Fruit fly (Drosophila melanogaster) whole organism, embryonic: Measurements from ENCODE around the gene spirit.

ENCODE experiments used
- ATbp ChIP-seq: fragments of 200-800 bp; sonication (Bioruptor generic); optimal IDR thresholded peaks from 2 replicates; lab custom pipeline; 2017; ENCODE audit warnings: missing biosample characterization, mild to moderate bottlenecking, missing genetic modification characterization, missing genetic modification reagents
- Abd-B ChIP-seq: fragments of 200-800 bp; sonication (Bioruptor generic); optimal IDR thresholded peaks from 2 replicates; lab custom pipeline; 2018; ENCODE audit warnings: missing biosample characterization, mild to moderate bottlenecking, missing genetic modification characterization, moderate library complexity
- Bteb2 ChIP-seq: fragments of 200-800 bp; sonication (Bioruptor generic); optimal IDR thresholded peaks from 2 replicates; lab custom pipeline; 2016; ENCODE audit warnings: missing biosample characterization, missing genetic modification characterization
- CG10321 ChIP-seq: fragments of 200-800 bp; sonication (Bioruptor generic); IDR thresholded peaks from 2 replicates; pipeline ENCODE4 v1.3.6; 2022; ENCODE audit warnings: missing biosample characterization, missing genetic modification characterization
- CG11696 ChIP-seq: fragments of 200-800 bp; sonication (Bioruptor generic); IDR thresholded peaks from 2 replicates; pipeline ENCODE4 v1.3.6; 2022; ENCODE audit warnings: missing biosample characterization, missing genetic modification characterization
- CG12155 ChIP-seq: fragments of 200-800 bp; sonication (Bioruptor generic); optimal IDR thresholded peaks from 3 replicates; lab custom pipeline; 2016; ENCODE audit warnings: missing biosample characterization, missing genetic modification characterization
- CG12391 ChIP-seq: fragments of 200-800 bp; sonication (Bioruptor generic); optimal IDR thresholded peaks from 3 replicates; lab custom pipeline; 2018; ENCODE audit warnings: missing biosample characterization, mild to moderate bottlenecking, missing genetic modification characterization, moderate library complexity
- CG15073 ChIP-seq: fragments of 200-800 bp; sonication (Bioruptor generic); optimal IDR thresholded peaks from 2 replicates; lab custom pipeline; 2016; ENCODE audit warnings: missing biosample characterization, missing genetic modification characterization
- CG15514 ChIP-seq: fragments of 200-800 bp; sonication (Bioruptor generic); optimal IDR thresholded peaks from 3 replicates; lab custom pipeline; 2017; ENCODE audit warnings: missing biosample characterization, missing genetic modification characterization, mild to moderate bottlenecking, moderate library complexity, missing genetic modification reagents
- CG17359 ChIP-seq: fragments of 200-800 bp; sonication (Bioruptor generic); optimal IDR thresholded peaks from 3 replicates; lab custom pipeline; 2018; ENCODE audit warnings: missing biosample characterization, mild to moderate bottlenecking, missing genetic modification characterization, moderate library complexity
- CG18599 ChIP-seq: fragments of 200-800 bp; sonication (Bioruptor generic); optimal IDR thresholded peaks from 3 replicates; lab custom pipeline; 2017; ENCODE audit warnings: missing biosample characterization, missing genetic modification characterization, mild to moderate bottlenecking, moderate library complexity, missing genetic modification reagents
- CG31365 ChIP-seq: fragments of 200-800 bp; sonication (Bioruptor generic); optimal IDR thresholded peaks from 2 replicates; lab custom pipeline; 2018; ENCODE audit warnings: missing biosample characterization, mild to moderate bottlenecking, missing genetic modification characterization
- CG32532 ChIP-seq: fragments of 200-800 bp; sonication (Bioruptor generic); IDR thresholded peaks from 2 replicates; pipeline ENCODE4 v1.3.6; 2022; ENCODE audit warnings: missing biosample characterization, missing genetic modification characterization
- CG3281 ChIP-seq: fragments of 200-800 bp; sonication (Bioruptor generic); optimal IDR thresholded peaks from 3 replicates; lab custom pipeline; 2017; ENCODE audit warnings: missing biosample characterization, mild to moderate bottlenecking, missing genetic modification characterization
- CG7928 ChIP-seq: fragments of 200-800 bp; sonication (Bioruptor generic); optimal IDR thresholded peaks from 2 replicates; lab custom pipeline; 2017; ENCODE audit warnings: missing biosample characterization, mild to moderate bottlenecking, missing genetic modification characterization
- CG8359 ChIP-seq: fragments of 200-800 bp; sonication (Bioruptor generic); optimal IDR thresholded peaks from 2 replicates; lab custom pipeline; 2017; ENCODE audit warnings: missing biosample characterization, mild to moderate bottlenecking, missing genetic modification characterization, borderline replicate concordance
- CG8944 ChIP-seq: fragments of 200-800 bp; sonication (Bioruptor generic); optimal IDR thresholded peaks from 3 replicates; lab custom pipeline; 2016; ENCODE audit warnings: missing biosample characterization, missing genetic modification characterization
- CG9437 ChIP-seq: fragments of 200-800 bp; sonication (Bioruptor generic); optimal IDR thresholded peaks from 2 replicates; lab custom pipeline; 2018; ENCODE audit warnings: missing biosample characterization, mild to moderate bottlenecking, missing genetic modification characterization
- CkIIα-i1 ChIP-seq: fragments of 200-800 bp; sonication (Bioruptor generic); IDR thresholded peaks from 2 replicates; pipeline ENCODE4 v1.3.6; 2022; ENCODE audit warnings: missing biosample characterization, missing genetic modification characterization
- D ChIP-seq, 2 experiments: fragments of 200-800 bp in 1 of 2; fragments of >200 bp in 1 of 2; sonication (Bioruptor generic) in 1 of 2; optimal IDR thresholded peaks; 2 replicates in 1 of 2; 3 replicates in 1 of 2; lab custom pipeline; 2017; ENCODE audit warnings: mild to moderate bottlenecking in 1 of 2, missing biosample characterization in 1 of 2, missing genetic modification characterization in 1 of 2, missing genetic modification reagents in 1 of 2
- D19A ChIP-seq: fragments of 200-800 bp; optimal IDR thresholded peaks from 3 replicates; lab custom pipeline; 2019; ENCODE audit warnings: missing biosample characterization, mild to moderate bottlenecking, missing genetic modification characterization, moderate library complexity
- Eip74EF ChIP-seq, 2 experiments: fragments of 200-800 bp in 1 of 2; fragments of >200 bp in 1 of 2; sonication (Bioruptor generic) in 1 of 2; optimal IDR thresholded peaks; 2 replicates each; lab custom pipeline; 2017 to 2019; ENCODE audit warnings: missing biosample characterization in 2 of 2, missing genetic modification characterization in 2 of 2, mild to moderate bottlenecking in 1 of 2, moderate library complexity in 1 of 2
- H2.0 ChIP-seq: fragments of 200-800 bp; sonication (Bioruptor generic); IDR thresholded peaks from 2 replicates; pipeline ENCODE4 v1.3.6; 2022; ENCODE audit warnings: missing biosample characterization, missing genetic modification characterization
- HLH54F ChIP-seq: fragments of 200-800 bp; sonication (Bioruptor generic); optimal IDR thresholded peaks from 3 replicates; lab custom pipeline; 2016; ENCODE audit warnings: missing biosample characterization, missing genetic modification characterization
- Kr ChIP-seq: fragments of 200-800 bp; sonication (Bioruptor generic); optimal IDR thresholded peaks from 2 replicates; lab custom pipeline; 2017; ENCODE audit warnings: missing biosample characterization, mild to moderate bottlenecking, missing genetic modification characterization
- Mad ChIP-seq: fragments of 200-800 bp; sonication (Bioruptor generic); optimal IDR thresholded peaks from 2 replicates; lab custom pipeline; 2016; ENCODE audit warnings: missing biosample characterization, missing genetic modification characterization
- PHDP ChIP-seq: fragments of 200-800 bp; sonication (Bioruptor generic); optimal IDR thresholded peaks from 3 replicates; lab custom pipeline; 2018; ENCODE audit warnings: missing biosample characterization, mild to moderate bottlenecking, missing genetic modification characterization, moderate library complexity
- Ptx1 ChIP-seq: fragments of 200-800 bp; sonication (Bioruptor generic); IDR thresholded peaks from 2 replicates; pipeline ENCODE4 v1.3.6; 2022; ENCODE audit warnings: missing biosample characterization, missing genetic modification characterization
- Sox100B ChIP-seq: fragments of 200-800 bp; sonication (Bioruptor generic); optimal IDR thresholded peaks from 3 replicates; lab custom pipeline; 2018; ENCODE audit warnings: missing biosample characterization, mild to moderate bottlenecking, missing genetic modification characterization
- ac ChIP-seq: fragments of 200-800 bp; sonication (Bioruptor generic); optimal IDR thresholded peaks from 3 replicates; lab custom pipeline; 2017; ENCODE audit warnings: missing biosample characterization, mild to moderate bottlenecking, missing genetic modification characterization
- ato ChIP-seq: fragments of 200-800 bp; sonication (Bioruptor generic); IDR thresholded peaks from 2 replicates; pipeline ENCODE4 v1.3.6; 2022; ENCODE audit warnings: missing biosample characterization, missing genetic modification characterization; ENCODE audit not compliant: partially characterized antibody
- chif ChIP-seq, 2 experiments: fragments of 200-800 bp; sonication (Bioruptor generic); optimal IDR thresholded peaks; 3 replicates each; lab custom pipeline; 2016; ENCODE audit warnings: missing biosample characterization in 2 of 2, missing genetic modification characterization in 2 of 2
- crp ChIP-seq, 2 experiments: fragments of 200-800 bp; sonication (Bioruptor generic); optimal IDR thresholded peaks; 2 replicates in 1 of 2; 3 replicates in 1 of 2; lab custom pipeline; 2017; ENCODE audit warnings: missing biosample characterization in 2 of 2, missing genetic modification characterization in 2 of 2, mild to moderate bottlenecking in 1 of 2, moderate library complexity in 1 of 2
- dati ChIP-seq: fragments of 200-800 bp; sonication (Bioruptor generic); IDR thresholded peaks from 2 replicates; pipeline ENCODE4 v1.3.6; 2022; ENCODE audit warnings: missing biosample characterization, missing genetic modification characterization
- dimm ChIP-seq: fragments of 200-800 bp; sonication (Bioruptor generic); IDR thresholded peaks from 2 replicates; pipeline ENCODE4 v1.3.6; 2022; ENCODE audit warnings: missing biosample characterization, missing genetic modification characterization
- gcm ChIP-seq: fragments of 200-800 bp; sonication (Bioruptor generic); optimal IDR thresholded peaks from 2 replicates; lab custom pipeline; 2019; ENCODE audit warnings: missing biosample characterization, mild to moderate bottlenecking, missing genetic modification characterization, moderate library complexity
- gem ChIP-seq: fragments of 200-800 bp; sonication (Bioruptor generic); optimal IDR thresholded peaks from 2 replicates; lab custom pipeline; 2019; ENCODE audit warnings: missing biosample characterization, mild to moderate bottlenecking, missing genetic modification characterization, moderate library complexity
- gro ChIP-seq: fragments of 200-800 bp; sonication (Bioruptor generic); optimal IDR thresholded peaks from 2 replicates; lab custom pipeline; 2016; ENCODE audit warnings: missing biosample characterization, missing genetic modification characterization
- hbn ChIP-seq: fragments of 200-800 bp; sonication (Bioruptor generic); IDR thresholded peaks from 2 replicates; pipeline ENCODE4 v1.3.6; 2022; ENCODE audit warnings: missing biosample characterization, missing genetic modification characterization; ENCODE audit not compliant: partially characterized antibody
- jumu ChIP-seq: fragments of 200-800 bp; sonication (Bioruptor generic); optimal IDR thresholded peaks from 3 replicates; lab custom pipeline; 2016; ENCODE audit warnings: missing biosample characterization, missing genetic modification characterization
- lilli ChIP-seq: fragments of 200-800 bp; sonication (Bioruptor generic); optimal IDR thresholded peaks from 3 replicates; lab custom pipeline; 2016; ENCODE audit warnings: missing biosample characterization, missing genetic modification characterization
- prd ChIP-seq, 3 experiments: fragments of >200 bp in 2 of 3; fragments of 200-800 bp in 1 of 3; sonication (Bioruptor generic) in 1 of 3; optimal IDR thresholded peaks in 2 of 3; IDR thresholded peaks in 1 of 3; 2 replicates in 2 of 3; 3 replicates in 1 of 3; pipeline versions ENCODE4 v1.3.6 to Lab custom; 2017 to 2022; ENCODE audit warnings: missing biosample characterization in 1 of 3, missing genetic modification characterization in 1 of 3
- rib ChIP-seq: fragments of 200-800 bp; sonication (Bioruptor generic); IDR thresholded peaks from 2 replicates; pipeline ENCODE4 v1.3.6; 2022; ENCODE audit warnings: missing biosample characterization, missing genetic modification characterization
- run ChIP-seq: fragments of 200-800 bp; sonication (Bioruptor generic); optimal IDR thresholded peaks from 3 replicates; lab custom pipeline; 2018; ENCODE audit warnings: missing biosample characterization, mild to moderate bottlenecking, missing genetic modification characterization
- salm ChIP-seq: fragments of 200-800 bp; sonication (Bioruptor generic); optimal IDR thresholded peaks from 2 replicates; lab custom pipeline; 2018; ENCODE audit warnings: missing biosample characterization, mild to moderate bottlenecking, missing genetic modification characterization
- stc ChIP-seq: fragments of 200-800 bp; sonication (Bioruptor generic); IDR thresholded peaks from 2 replicates; pipeline ENCODE4 v1.3.6; 2022; ENCODE audit warnings: missing biosample characterization, missing genetic modification characterization
- zfh1 ChIP-seq: fragments of 200-800 bp; sonication (Bioruptor generic); IDR thresholded peaks from 3 replicates; pipeline ENCODE4 v1.3.6; 2022; ENCODE audit warnings: missing biosample characterization, missing genetic modification characterization

Gene spirit

DNA sequence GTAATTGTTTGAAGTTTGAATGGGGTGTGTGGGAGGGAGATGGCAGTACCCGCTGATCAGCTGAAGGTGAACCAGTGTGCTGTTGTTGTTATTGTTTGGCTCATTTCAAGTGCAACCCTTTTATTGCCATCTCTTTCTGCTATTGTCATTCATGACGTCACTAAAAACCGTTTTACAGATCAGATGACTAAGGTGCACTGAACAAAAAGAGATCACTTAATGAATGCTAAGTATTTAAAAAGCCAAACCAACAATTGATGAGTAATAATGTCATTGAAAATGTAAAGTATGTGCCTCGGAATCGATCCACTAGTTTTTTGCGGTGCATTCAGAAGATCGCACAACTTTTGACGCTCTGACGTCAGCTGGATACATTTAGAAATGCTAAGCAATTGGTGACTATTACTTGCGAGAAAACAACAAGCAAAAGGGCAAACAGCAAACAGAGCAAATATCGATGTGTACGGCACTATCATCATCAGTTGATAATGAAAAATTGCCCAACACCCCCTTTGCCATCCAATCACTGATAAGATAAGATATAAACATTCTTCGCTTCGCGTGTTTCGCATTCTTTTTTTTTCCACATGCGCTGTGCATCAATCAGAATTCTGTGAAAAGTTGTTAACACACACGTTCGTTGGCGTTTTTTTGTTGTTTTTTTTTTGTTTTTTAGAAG lies 1.4 kb upstream of the spirit start (continued):
- TF ChIP-seq dimm (0 out of 2 replicates have a peak, but pooled peaks have one; percentile 17), gem (tag; lab: Kevin White, UChicago) (peak; percentile 49), CG31365 (tag; lab: Kevin White, UChicago) (no peak), jumu (GFP tag; lab: Kevin White, UChicago) (no peak), D19A (tag; lab: Kevin White, UChicago) (peak; percentile 4), gcm (GFP tag; lab: Kevin White, UChicago) (peak; percentile 41), CG7928 (GFP tag; lab: Kevin White, UChicago) (no peak), ac (GFP tag; lab: Kevin White, UChicago) (no peak), CG10321 (GFP tag; lab: Robert Waterston, UW) (peak; percentile 75), stc (GFP tag; lab: Robert Waterston, UW) (no peak), CG15073 (GFP tag; lab: Kevin White, UChicago) (no peak), Bteb2 (GFP tag; lab: Kevin White, UChicago) (peak; percentile 14), CG18599 (GFP tag; lab: Kevin White, UChicago) (peak; percentile 57), run (tag; lab: Kevin White, UChicago) (no peak), HLH54F (GFP tag; lab: Kevin White, UChicago) (peak; percentile 2), CG12155 (peak; percentile 1), Abd-B (GFP tag; lab: Kevin White, UChicago) (peak; percentile 15), PHDP (no peak), salm (tag; lab: Kevin White, UChicago) (no peak), CG8359 (no peak), lilli (peak; percentile 19), H2.0 (0 out of 2 replicates have a peak, but pooled peaks have one; percentile 31), CG15514 (GFP tag; lab: Kevin White, UChicago) (peak; percentile 38), CG17359 (tag; lab: Kevin White, UChicago) (peak; percentile 51), dati (GFP tag; lab: Robert Waterston, UW) (0 out of 2 replicates have a peak, but pooled peaks have one; percentile 3), CG8944 (GFP tag; lab: Kevin White, UChicago) (peak; percentile 6), hbn (GFP tag; lab: Robert Waterston, UW) (no peak), CG11696 (no peak), rib (GFP tag; lab: Robert Waterston, UW) (no peak), Kr (GFP tag; lab: Kevin White, UChicago) (peak; percentile 7), crp (GFP tag; optimal IDR thresholded peaks at IDR 0.05; lab: Kevin White, UChicago) (peak in 1 of 2 experiments; percentile 45), CG3281 (GFP tag; lab: Kevin White, UChicago) (peak; percentile 27), prd (optimal IDR thresholded peaks at IDR 0.05; lab: Kevin White, UChicago) (no peak), prd (GFP tag; IDR thresholded peaks at IDR 0.05; lab: Robert Waterston, UW) (peak; percentile 50; the same call in 1 of the 3 replicates), ato (GFP tag; lab: Robert Waterston, UW) (no peak), zfh1 (GFP tag; lab: Robert Waterston, UW) (peak; percentile 37; the same call in 1 of the 3 replicates), CG32532 (GFP tag; lab: Robert Waterston, UW) (no peak), CG12391 (tag; lab: Kevin White, UChicago) (peak; percentile 52), chif (GFP tag; optimal IDR thresholded peaks at IDR 0.05; lab: Kevin White, UChicago) (peak in 1 of 2 experiments; percentile 3), Sox100B (GFP tag; lab: Kevin White, UChicago) (peak; percentile 11), CkIIα-i1 (GFP tag; lab: Robert Waterston, UW) (no peak), ATbp (GFP tag; lab: Kevin White, UChicago) (peak; percentile 20), CG9437 (GFP tag; lab: Kevin White, UChicago) (peak; percentile 39), Mad (GFP tag; lab: Kevin White, UChicago) (no peak), D (optimal IDR thresholded peaks at IDR 0.05; lab: Kevin White, UChicago) (no peak), D (GFP tag; optimal IDR thresholded peaks at IDR 0.05; lab: Kevin White, UChicago) (peak; percentile 19), Ptx1 (GFP tag; lab: Robert Waterston, UW) (peak; percentile 49; the same call in 1 of the 2 replicates), gro (GFP tag; lab: Kevin White, UChicago) (no peak), Eip74EF (GFP tag; optimal IDR thresholded peaks at IDR 0.05; lab: Kevin White, UChicago) (no peak)
